Worm (Caenorhabditis elegans): ENCODE data around the gene dylt-2.

Gene dylt-2

DNA sequence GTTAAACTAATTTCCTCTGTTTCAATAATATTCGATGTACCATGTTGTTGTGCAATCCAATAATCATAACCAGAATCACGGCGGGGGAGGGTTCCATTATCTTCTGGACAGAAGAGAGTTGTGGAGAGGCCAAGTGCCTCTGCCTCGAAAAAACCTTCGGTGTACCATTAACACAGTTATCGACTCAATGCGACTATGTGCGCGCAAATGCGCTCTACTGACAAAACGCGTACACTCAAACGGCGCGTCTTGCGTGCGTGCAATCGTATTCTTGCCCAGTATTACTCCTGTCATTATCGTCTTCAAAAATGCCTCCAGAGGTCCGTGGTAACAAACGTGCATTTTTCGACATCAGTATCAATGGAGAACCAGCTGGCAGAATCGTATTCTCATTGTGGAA lies 28.9 kb downstream of the dylt-2 start, which contains the start of gene cyn-8:
cyn-8 (plus strand) TSS at position 217 of the 400 bp plus-strand sequence.
- no peak for TF ChIP-seq fos-1 (tag; optimal IDR thresholded peaks at IDR 0.05)
- TF ChIP-seq ceh-16 (tag; optimal IDR thresholded peaks at IDR 0.05): no peak
- peak; percentile 75 for TF ChIP-seq nhr-129 (tag; optimal IDR thresholded peaks at IDR 0.05)
- no peak for TF ChIP-seq aly-2 (tag; optimal IDR thresholded peaks at IDR 0.05)
- no peak for TF ChIP-seq nhr-23 (tag; optimal IDR thresholded peaks at IDR 0.05)
- peak; percentile 33 for TF ChIP-seq lin-11 (tag; optimal IDR thresholded peaks at IDR 0.05)
- no peak for TF ChIP-seq nhr-21 (tag; optimal IDR thresholded peaks at IDR 0.05)
- TF ChIP-seq ztf-4 (tag; optimal IDR thresholded peaks at IDR 0.05): no peak
- TF ChIP-seq nhr-25 (tag; optimal IDR thresholded peaks at IDR 0.05): no peak
- no peak for TF ChIP-seq nhr-237 (tag; optimal IDR thresholded peaks at IDR 0.05)
- no peak for TF ChIP-seq nhr-10 (tag; optimal IDR thresholded peaks at IDR 0.05)
- TF ChIP-seq C34F6.9 (tag; optimal IDR thresholded peaks at IDR 0.05): peak; percentile 39
- no peak for TF ChIP-seq egl-27 (tag; optimal IDR thresholded peaks at IDR 0.05)
- TF ChIP-seq ZK546.5 (tag; optimal IDR thresholded peaks at IDR 0.05): no peak
- no peak for TF ChIP-seq ceh-82 (tag; optimal IDR thresholded peaks at IDR 0.05)
- TF ChIP-seq nhr-6 (tag; optimal IDR thresholded peaks at IDR 0.05): no peak
- TF ChIP-seq unc-55 (GFP tag; optimal IDR thresholded peaks at IDR 0.05): peak; percentile 55
- TF ChIP-seq crh-2 (tag; optimal IDR thresholded peaks at IDR 0.05): peak; percentile 18
- no peak for TF ChIP-seq sma-9 (GFP tag; optimal IDR thresholded peaks at IDR 0.05)
- TF ChIP-seq sma-9 (tag; optimal IDR thresholded peaks at IDR 0.05): no peak
- no peak for TF ChIP-seq mdl-1 (tag; optimal IDR thresholded peaks at IDR 0.05)
- TF ChIP-seq mab-5 (tag; optimal IDR thresholded peaks at IDR 0.05): no peak

DNA sequence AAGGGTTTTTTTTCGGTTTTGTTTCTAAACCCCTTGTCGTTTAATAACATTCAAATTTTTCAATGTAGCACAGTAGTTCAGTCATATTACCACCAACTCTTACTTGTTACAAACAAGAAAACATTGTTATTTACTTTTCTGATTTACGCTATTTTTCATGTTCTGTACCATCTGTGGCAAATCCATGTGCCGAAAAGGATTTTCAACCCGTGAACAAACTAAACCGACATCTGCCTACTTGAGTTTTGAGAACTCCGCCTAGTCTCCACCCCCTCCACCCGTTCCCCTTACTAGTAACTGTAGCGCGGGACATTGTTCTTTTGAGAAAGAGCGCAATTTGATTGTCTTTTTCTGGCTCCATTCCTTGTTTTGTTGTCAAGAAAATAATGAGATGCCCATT lies 34.9 kb downstream of the dylt-2 start, which contains the start of gene ensh-1:
ensh-1 (plus strand) TSS at position 301 of the 400 bp plus-strand sequence.
- TF ChIP-seq nhr-12 (tag; optimal IDR thresholded peaks at IDR 0.05): no peak
- no peak for TF ChIP-seq lin-11 (tag; optimal IDR thresholded peaks at IDR 0.05)
- no peak for TF ChIP-seq mbf-1 (tag; optimal IDR thresholded peaks at IDR 0.05)
- TF ChIP-seq R02D3.7 (tag; optimal IDR thresholded peaks at IDR 0.05): no peak

DNA sequence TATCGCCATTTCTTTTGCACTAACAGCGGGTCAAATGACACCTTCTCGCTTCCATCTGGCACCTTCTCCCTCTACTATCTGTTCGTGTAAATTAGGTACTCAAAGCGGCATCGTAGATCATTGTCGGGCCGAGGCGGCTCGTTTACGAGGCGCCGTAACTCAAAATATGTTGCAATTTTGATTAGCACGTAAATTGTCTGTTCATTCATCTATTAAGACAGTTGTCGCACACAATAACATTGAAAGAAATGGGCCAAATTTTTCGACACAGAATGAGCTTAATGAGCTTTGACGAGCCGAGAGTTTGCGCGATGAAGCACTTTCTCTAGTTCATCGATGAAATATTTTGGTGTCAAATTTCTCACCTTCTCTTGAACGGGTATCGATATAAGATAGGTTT lies 37.0 kb downstream of the dylt-2 start:
- TF ChIP-seq ama-1 (optimal IDR thresholded peaks at IDR 0.05) (no peak), ceh-16 (tag; optimal IDR thresholded peaks at IDR 0.05) (no peak), unc-55 (GFP tag; optimal IDR thresholded peaks at IDR 0.05) (no peak), sem-4 (tag; optimal IDR thresholded peaks at IDR 0.05) (no peak), ceh-82 (tag; optimal IDR thresholded peaks at IDR 0.05) (no peak), mbf-1 (tag; optimal IDR thresholded peaks at IDR 0.05) (no peak), crh-2 (tag; optimal IDR thresholded peaks at IDR 0.05) (no peak), R02D3.7 (tag; optimal IDR thresholded peaks at IDR 0.05) (no peak), ztf-11 (tag; optimal IDR thresholded peaks at IDR 0.05) (no peak), C34F6.9 (tag; optimal IDR thresholded peaks at IDR 0.05) (no peak), gmeb-1 (tag; optimal IDR thresholded peaks at IDR 0.05) (no peak), ZK546.5 (tag; optimal IDR thresholded peaks at IDR 0.05) (no peak), peb-1 (tag; optimal IDR thresholded peaks at IDR 0.05) (no peak)

DNA sequence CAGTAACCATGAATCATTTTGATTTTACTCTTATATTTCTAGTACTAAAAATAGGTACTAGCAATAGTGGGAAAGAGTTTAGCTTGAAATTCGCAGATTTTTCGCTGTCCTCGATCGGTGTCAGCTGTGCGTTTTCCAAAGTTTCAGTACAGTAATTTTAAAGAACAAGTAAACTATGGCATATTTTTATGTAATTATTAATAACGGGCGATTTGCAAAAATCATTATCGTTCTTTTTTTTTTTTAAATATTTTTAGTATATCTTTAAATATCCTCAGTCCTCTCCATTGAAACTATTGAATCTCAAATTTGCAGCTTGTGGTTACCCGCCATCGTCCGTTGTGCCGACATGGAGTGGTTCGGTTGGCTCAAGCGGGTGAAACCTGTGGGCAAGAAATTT lies 47.2 kb downstream of the dylt-2 start, which contains the start of gene C13E3.1:
C13E3.1 (plus strand) TSS at position 301 of the 400 bp plus-strand sequence.
- TF ChIP-seq nhr-12 (tag; optimal IDR thresholded peaks at IDR 0.05) (no peak), sma-3 (GFP tag; optimal IDR thresholded peaks at IDR 0.05) (no peak), nhr-6 (tag; optimal IDR thresholded peaks at IDR 0.05) (no peak), nhr-129 (tag; optimal IDR thresholded peaks at IDR 0.05) (no peak), nhr-11 (tag; optimal IDR thresholded peaks at IDR 0.05) (no peak), ama-1 (optimal IDR thresholded peaks at IDR 0.05) (no peak), zag-1 (tag; optimal IDR thresholded peaks at IDR 0.05) (no peak), lsy-2 (tag; optimal IDR thresholded peaks at IDR 0.05) (no peak), ztf-1 (GFP tag; conservative IDR thresholded peaks at IDR 0.05) (no peak)

DNA sequence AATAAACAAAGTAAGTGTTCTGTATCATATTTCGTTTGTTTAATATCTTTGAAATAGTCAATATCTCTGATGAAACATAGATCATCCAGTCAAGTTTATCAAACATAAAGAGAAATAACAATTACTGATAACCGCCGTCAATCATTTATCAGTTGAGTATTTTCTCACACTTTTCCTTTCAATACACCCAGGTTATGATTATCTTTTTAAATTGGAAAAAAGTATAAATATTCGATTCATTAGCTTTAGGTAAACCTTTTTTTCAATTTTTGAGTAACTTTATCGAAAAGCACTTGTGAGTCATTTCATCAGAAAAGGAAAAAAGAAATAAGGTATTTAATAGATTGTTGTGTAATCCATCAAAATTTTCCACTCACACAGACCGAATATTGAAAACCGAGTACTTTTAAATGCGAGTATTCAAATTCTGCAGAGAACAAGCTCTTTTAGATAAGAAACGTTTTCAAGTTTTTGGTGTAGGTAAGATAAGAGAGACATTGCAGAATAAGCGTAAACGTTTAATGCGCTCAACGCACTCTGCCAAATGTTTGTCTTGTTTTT lies 48.5 kb downstream of the dylt-2 start:
- TF ChIP-seq ama-1 (optimal IDR thresholded peaks at IDR 0.05) (no peak), nhr-11 (tag; optimal IDR thresholded peaks at IDR 0.05) (no peak), blmp-1 (tag; optimal IDR thresholded peaks at IDR 0.05; ENCODE audit: insufficient read depth) (peak; percentile 29), gmeb-1 (tag; optimal IDR thresholded peaks at IDR 0.05) (no peak), fos-1 (tag; optimal IDR thresholded peaks at IDR 0.05) (peak; percentile 13), ztf-1 (GFP tag; conservative IDR thresholded peaks at IDR 0.05) (no peak), nhr-21 (tag; optimal IDR thresholded peaks at IDR 0.05) (no peak), skn-1 (tag; optimal IDR thresholded peaks at IDR 0.05) (no peak), mab-5 (tag; optimal IDR thresholded peaks at IDR 0.05) (no peak), ZK546.5 (tag; optimal IDR thresholded peaks at IDR 0.05) (no peak), ceh-16 (tag; optimal IDR thresholded peaks at IDR 0.05) (no peak), alr-1 (tag; optimal IDR thresholded peaks at IDR 0.05) (no peak), R02D3.7 (tag; optimal IDR thresholded peaks at IDR 0.05) (no peak), nhr-25 (tag; optimal IDR thresholded peaks at IDR 0.05) (no peak), crh-2 (tag; optimal IDR thresholded peaks at IDR 0.05) (no peak)

Measured in whole organism, L2 larva.